Worm (Caenorhabditis elegans): ENCODE measurements around the gene Y111B2A.2.

- TF ChIP-seq nfya-1 (tag; optimal IDR thresholded peaks at IDR 0.05) (no peak), hlh-6 (tag; optimal IDR thresholded peaks at IDR 0.05) (no peak), npax-4 (tag; optimal IDR thresholded peaks at IDR 0.05) (no peak), nhr-232 (tag; optimal IDR thresholded peaks at IDR 0.05) (no peak), dve-1 (tag; optimal IDR thresholded peaks at IDR 0.05) (no peak), fkh-10 (GFP tag; optimal IDR thresholded peaks at IDR 0.05) (no peak), unc-3 (GFP tag; conservative IDR thresholded peaks at IDR 0.05) (no peak), unc-3 (tag; optimal IDR thresholded peaks at IDR 0.05) (no peak), dmd-4 (tag; optimal IDR thresholded peaks at IDR 0.05; ENCODE audit: borderline replicate concordance) (no peak), pqm-1 (tag; optimal IDR thresholded peaks at IDR 0.05) (no peak), pha-4 (tag; optimal IDR thresholded peaks at IDR 0.05) (no peak)
Observed at ce11 chrIII:12537239-12537845, 41.5 kb downstream of the Y111B2A.2 start.
